Worm (Caenorhabditis elegans): ENCODE data around the gene F22F7.7.

- TF ChIP-seq dao-5 (tag; optimal IDR thresholded peaks at IDR 0.05) (no peak), him-1 (tag; optimal IDR thresholded peaks at IDR 0.05) (no peak), W03F9.2 (tag; optimal IDR thresholded peaks at IDR 0.05) (no peak)
Measured at ce11 chrV:2119529-2119928, 20.3 kb downstream of the F22F7.7 start, which contains the start of gene F22F7.11.
